Worm (Caenorhabditis elegans): ENCODE data around the gene C44B12.9.

C44B12.9 gene

ce11 chrIV:1054736-1055135, 49.7 kb downstream of the C44B12.9 start, which contains the start of gene dcap-1 (continued):
- TF ChIP-seq F16B12.6 (tag; optimal IDR thresholded peaks at IDR 0.05) (no peak), ztf-4 (tag; optimal IDR thresholded peaks at IDR 0.05) (no peak)

DNA sequence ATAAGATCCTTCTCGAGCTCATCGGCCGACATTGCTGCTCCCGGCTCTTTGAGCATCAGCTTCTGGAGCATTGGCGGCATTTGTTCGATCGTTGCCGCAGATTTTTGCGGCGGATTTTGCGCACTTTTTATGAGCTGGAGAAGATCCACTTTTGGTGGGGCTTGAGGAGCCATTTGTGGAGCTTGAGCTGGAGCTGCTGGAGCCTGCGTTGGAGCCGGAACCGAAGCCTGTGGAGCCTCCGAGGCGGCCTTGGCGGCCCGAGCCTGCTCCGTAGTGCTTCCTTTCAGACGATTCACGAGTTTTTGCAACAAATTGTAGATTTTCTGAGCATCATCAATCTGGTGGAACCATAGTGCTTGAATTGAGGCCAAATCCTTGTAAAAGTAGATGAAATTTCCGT, 50.4 kb downstream of the C44B12.9 start:
- TF ChIP-seq efl-1 (optimal IDR thresholded peaks at IDR 0.05) = no peak
- TF ChIP-seq efl-1 (GFP tag; optimal IDR thresholded peaks at IDR 0.05 in 1 of 2) = peak in 1 of 2 experiments; percentile 10
- TF ChIP-seq ceh-63 (GFP tag; optimal IDR thresholded peaks at IDR 0.05) = no peak
- TF ChIP-seq ztf-4 (tag; optimal IDR thresholded peaks at IDR 0.05) = no peak
- no peak for TF ChIP-seq skn-1 (tag; optimal IDR thresholded peaks at IDR 0.05)
